Worm (Caenorhabditis elegans) whole organism, L4 larva: ENCODE measurements around the gene F52D2.12.

ENCODE experiments used
- F10B5.3 ChIP-seq: sonication (generic microtip); optimal IDR thresholded peaks from 2 replicates; lab custom pipeline; 2016; ENCODE audit warnings: mild to moderate bottlenecking, missing genetic modification characterization, missing compliant biosample characterization
- F37D6.2 ChIP-seq: sonication (generic microtip); optimal IDR thresholded peaks from 2 replicates; lab custom pipeline; 2016; ENCODE audit warnings: mild to moderate bottlenecking, missing genetic modification characterization, missing compliant biosample characterization
- R02D3.7 ChIP-seq: fragments of 150-350 bp; sonication (generic microtip); optimal IDR thresholded peaks from 3 replicates; lab custom pipeline; 2014; ENCODE audit warnings: missing biosample characterization, missing genetic modification characterization
- Y5F2A.4 ChIP-seq: fragments of 200-800 bp; sonication (Bioruptor generic); optimal IDR thresholded peaks from 2 replicates; lab custom pipeline; 2018; ENCODE audit warnings: mild to moderate bottlenecking, missing genetic modification characterization, missing compliant biosample characterization
- Y75B8A.6 ChIP-seq: fragments of 200-800 bp; sonication (Bioruptor generic); IDR thresholded peaks from 2 replicates; pipeline ENCODE4 v1.3.6; 2022; ENCODE audit warnings: missing genetic modification reagents, missing genetic modification characterization, missing compliant biosample characterization
- ZK546.5 ChIP-seq, 2 experiments: sonication (generic microtip); optimal IDR thresholded peaks; 2 replicates each; lab custom pipeline; 2017; ENCODE audit warnings: missing biosample characterization in 2 of 2, missing genetic modification characterization in 2 of 2
- aha-1 ChIP-seq: fragments of 150-350 bp; peaks from one replicate; lab custom pipeline; 2014; ENCODE audit warnings: missing biosample characterization, missing genetic modification characterization
- aly-2 ChIP-seq: sonication (generic microtip); optimal IDR thresholded peaks from 2 replicates; lab custom pipeline; 2018; ENCODE audit warnings: missing biosample characterization, missing genetic modification characterization
- ceh-32 ChIP-seq: sonication (generic microtip); optimal IDR thresholded peaks from 2 replicates; lab custom pipeline; 2016; ENCODE audit warnings: mild to moderate bottlenecking, missing genetic modification characterization, missing compliant biosample characterization; ENCODE audit not compliant: poor library complexity
- ceh-44 ChIP-seq: fragments of 200-800 bp; sonication (Bioruptor generic); IDR thresholded peaks from 2 replicates; pipeline ENCODE4 v1.3.6; 2022; ENCODE audit warnings: missing genetic modification reagents, missing genetic modification characterization, missing compliant biosample characterization
- ceh-82 ChIP-seq: sonication (generic microtip); optimal IDR thresholded peaks from 2 replicates; lab custom pipeline; 2017; ENCODE audit warnings: missing biosample characterization, missing genetic modification characterization
- ces-1 ChIP-seq: fragments of 150-350 bp; sonication (generic microtip); optimal IDR thresholded peaks from 4 replicates; lab custom pipeline; 2014; ENCODE audit warnings: missing biosample characterization, missing genetic modification reagents, missing genetic modification characterization
- daf-12 ChIP-seq: fragments of 150-350 bp; optimal IDR thresholded peaks from 2 replicates; lab custom pipeline; 2014; ENCODE audit warnings: missing biosample characterization, missing genetic modification reagents, missing genetic modification characterization
- daf-16 ChIP-seq, 3 experiments: sonication (generic microtip); optimal IDR thresholded peaks; 2 replicates each; lab custom pipeline; 2016 to 2017; ENCODE audit warnings: missing genetic modification characterization in 3 of 3, missing genetic modification reagents in 3 of 3, mild to moderate bottlenecking in 2 of 3, missing compliant biosample characterization in 2 of 3, missing biosample characterization in 1 of 3, moderate library complexity in 1 of 3
- dpl-1 ChIP-seq: fragments of 150-350 bp; optimal IDR thresholded peaks from 2 replicates; lab custom pipeline; 2014; ENCODE audit warnings: missing biosample characterization, missing genetic modification reagents, missing genetic modification characterization
- duxl-1 ChIP-seq: sonication (generic microtip); optimal IDR thresholded peaks from 2 replicates; lab custom pipeline; 2016; ENCODE audit warnings: mild to moderate bottlenecking, missing genetic modification characterization, moderate library complexity, missing compliant biosample characterization; ENCODE audit not compliant: poor library complexity
- fos-1 ChIP-seq: fragments of 150-350 bp; optimal IDR thresholded peaks from 2 replicates; lab custom pipeline; 2014; ENCODE audit warnings: missing biosample characterization, missing genetic modification characterization
- lin-1 ChIP-seq: fragments of 200-800 bp; sonication (Bioruptor generic); IDR thresholded peaks from 2 replicates; pipeline ENCODE4 v1.3.6; 2022; ENCODE audit warnings: missing genetic modification reagents, missing genetic modification characterization, missing compliant biosample characterization
- lin-13 ChIP-seq: fragments of 150-350 bp; optimal IDR thresholded peaks from 2 replicates; lab custom pipeline; 2014; ENCODE audit warnings: missing biosample characterization, missing genetic modification reagents, missing genetic modification characterization
- lin-15B ChIP-seq: fragments of 150-350 bp; sonication (generic microtip); optimal IDR thresholded peaks from 3 replicates; lab custom pipeline; 2014; ENCODE audit warnings: missing biosample characterization, missing genetic modification characterization
- lin-39 ChIP-seq: fragments of 150-350 bp; optimal IDR thresholded peaks from 2 replicates; lab custom pipeline; 2014; ENCODE audit warnings: missing biosample characterization, missing genetic modification reagents, missing genetic modification characterization
- madf-9 ChIP-seq: fragments of 200-800 bp; sonication (Bioruptor generic); conservative IDR thresholded peaks from 2 replicates; pipeline ENCODE4 v1.3.6; 2022; ENCODE audit warnings: missing genetic modification reagents, missing genetic modification characterization, missing compliant biosample characterization
- mes-2 ChIP-seq: sonication (generic microtip); optimal IDR thresholded peaks from 2 replicates; lab custom pipeline; 2016; ENCODE audit warnings: missing genotype, mild to moderate bottlenecking, missing genetic modification characterization, missing compliant biosample characterization; ENCODE audit not compliant: poor library complexity, severe bottlenecking
- nhr-10 ChIP-seq: fragments of 150-350 bp; optimal IDR thresholded peaks from 2 replicates; lab custom pipeline; 2014; ENCODE audit warnings: missing biosample characterization, missing genetic modification characterization
- nhr-11 ChIP-seq: fragments of 150-350 bp; optimal IDR thresholded peaks from 2 replicates; lab custom pipeline; 2014; ENCODE audit warnings: missing biosample characterization, missing genetic modification characterization
- nhr-111 ChIP-seq: fragments of 200-800 bp; sonication (Bioruptor generic); optimal IDR thresholded peaks from 2 replicates; lab custom pipeline; 2018; ENCODE audit warnings: mild to moderate bottlenecking, missing genetic modification characterization, missing compliant biosample characterization
- nhr-48 ChIP-seq: sonication (generic microtip); optimal IDR thresholded peaks from 2 replicates; lab custom pipeline; 2016; ENCODE audit warnings: mild to moderate bottlenecking, missing genetic modification characterization, missing compliant biosample characterization
- nhr-6 ChIP-seq: fragments of 150-350 bp; optimal IDR thresholded peaks from 2 replicates; lab custom pipeline; 2014; ENCODE audit warnings: missing biosample characterization, missing genetic modification characterization
- pha-4 ChIP-seq, 2 experiments: fragments of 150-350 bp in 1 of 2; fragments of 200-800 bp in 1 of 2; sonication (Bioruptor generic) in 1 of 2; IDR thresholded peaks in 1 of 2; optimal IDR thresholded peaks in 1 of 2; 2 replicates each; pipeline versions ENCODE4 v1.3.6 to Lab custom; 2014 to 2022; ENCODE audit warnings: missing genetic modification characterization in 2 of 2, missing genetic modification reagents in 2 of 2, missing biosample characterization in 1 of 2, missing compliant biosample characterization in 1 of 2
- php-3 ChIP-seq: fragments of 200-800 bp; sonication (Bioruptor generic); IDR thresholded peaks from 2 replicates; pipeline ENCODE4 v1.3.6; 2022; ENCODE audit warnings: missing genetic modification reagents, missing genetic modification characterization, missing compliant biosample characterization
- saeg-2 ChIP-seq: fragments of 200-800 bp; sonication (Bioruptor generic); IDR thresholded peaks from 2 replicates; pipeline ENCODE4 v1.3.6; 2022; ENCODE audit warnings: missing genetic modification reagents, missing genetic modification characterization, missing compliant biosample characterization
- set-16 ChIP-seq: fragments of 200-800 bp; sonication (Bioruptor generic); IDR thresholded peaks from 2 replicates; pipeline ENCODE4 v1.3.6; 2022; ENCODE audit warnings: missing genetic modification reagents, missing genetic modification characterization, missing compliant biosample characterization
- unc-62 ChIP-seq, 3 experiments: fragments of 150-350 bp in 1 of 3; sonication (generic microtip); optimal IDR thresholded peaks in 2 of 3; peaks in 1 of 3; 1 replicate in 1 of 3; 2 replicates in 2 of 3; lab custom pipeline; 2014 to 2017; ENCODE audit warnings: missing biosample characterization in 3 of 3, missing genetic modification characterization in 3 of 3, missing genetic modification reagents in 3 of 3, missing genotype in 1 of 3
- vab-7 ChIP-seq: fragments of 200-800 bp; sonication (Bioruptor generic); IDR thresholded peaks from 2 replicates; pipeline ENCODE4 v1.3.6; 2022; ENCODE audit warnings: missing genetic modification reagents, missing genetic modification characterization, missing compliant biosample characterization
- zag-1 ChIP-seq: fragments of 150-350 bp; optimal IDR thresholded peaks from 2 replicates; lab custom pipeline; 2014; ENCODE audit warnings: missing biosample characterization, missing genetic modification characterization
- zfp-2 ChIP-seq: sonication (generic microtip); optimal IDR thresholded peaks from 2 replicates; lab custom pipeline; 2016; ENCODE audit warnings: mild to moderate bottlenecking, missing genetic modification characterization, missing compliant biosample characterization
- zfp-3 ChIP-seq: fragments of 200-800 bp; sonication (Bioruptor generic); conservative IDR thresholded peaks from 2 replicates; pipeline ENCODE4 v1.3.6; 2022; ENCODE audit warnings: missing genetic modification reagents, missing genetic modification characterization, missing compliant biosample characterization
- zip-2 ChIP-seq: fragments of 150-350 bp; optimal IDR thresholded peaks from 2 replicates; lab custom pipeline; 2014; ENCODE audit warnings: missing biosample characterization, missing genetic modification characterization

The F52D2.12 gene

DNA sequence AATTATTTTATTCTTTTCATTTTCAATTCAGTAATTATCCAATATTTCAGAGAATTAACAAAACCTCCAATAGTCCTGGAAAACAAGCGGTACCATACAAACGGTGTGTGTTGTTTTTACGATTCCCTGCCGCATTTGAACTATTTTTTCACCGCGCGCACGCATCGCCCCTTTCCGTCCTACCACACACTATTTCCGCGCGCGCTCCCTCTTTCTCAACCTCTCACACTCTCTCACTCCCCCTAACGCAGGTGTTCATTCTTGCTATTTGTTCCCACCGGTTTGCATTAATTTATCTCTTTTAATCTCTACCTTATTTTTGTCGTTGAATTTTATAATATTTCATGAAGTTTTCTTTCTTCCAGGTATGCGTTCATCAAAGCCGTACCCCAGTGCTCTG, at the start of gene F52D2.12:
F52D2.12 (plus strand) TSS at position 307 of the 400 bp plus-strand sequence.
- TF ChIP-seq zip-2 (no peak), duxl-1 (peak; percentile 91)

DNA sequence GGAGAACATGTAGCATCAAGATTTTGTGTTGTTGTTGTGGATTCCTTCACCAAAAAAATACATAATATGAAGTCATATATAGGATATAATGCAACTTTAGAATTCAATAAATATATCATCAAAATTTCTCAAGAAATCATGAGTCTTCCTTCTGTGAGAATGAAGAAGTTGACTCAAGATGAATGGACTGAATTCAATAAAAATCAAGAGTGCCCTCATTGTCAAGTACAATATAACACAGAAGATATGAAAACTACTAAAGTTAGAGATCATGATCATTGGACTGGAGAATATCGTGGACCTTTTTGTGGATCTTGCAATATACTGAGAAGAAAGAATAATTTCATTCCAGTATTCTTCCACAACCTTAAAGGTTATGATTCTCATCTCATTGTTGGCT, 42.4 kb upstream of the F52D2.12 start:
- TF ChIP-seq Y5F2A.4: no peak
- peak; percentile 67 for TF ChIP-seq aha-1 (tag; lab: Kevin White, UChicago)
- TF ChIP-seq unc-62 (GFP tag; optimal IDR thresholded peaks at IDR 0.05 in 1 of 2; lab: Kevin White, UChicago): peak in 1 of 2 experiments; percentile 95
- TF ChIP-seq unc-62 (tag; optimal IDR thresholded peaks at IDR 0.05; lab: Kevin White, UChicago): no peak

DNA sequence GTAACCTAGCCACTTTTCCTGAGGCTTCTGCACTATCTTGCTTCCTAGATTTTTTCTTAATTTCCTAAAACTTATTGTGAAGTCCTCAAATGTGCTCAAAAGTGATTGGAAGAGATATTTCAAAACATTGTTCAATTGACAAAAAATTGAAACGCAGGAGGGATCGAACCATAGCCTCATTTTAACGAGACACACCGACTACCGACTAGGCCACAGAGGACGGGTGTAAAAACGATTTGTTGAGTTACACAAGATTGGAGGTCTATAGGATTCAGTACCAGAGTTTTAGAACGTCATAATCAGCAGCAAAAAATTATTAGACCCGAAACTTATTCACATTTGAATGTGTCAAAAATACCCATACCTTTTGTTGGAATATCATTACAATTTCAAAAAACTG, 38.6 kb upstream of the F52D2.12 start:
- TF ChIP-seq zag-1 (tag; lab: Kevin White, UChicago) (no peak), aly-2 (tag; lab: Kevin White, UChicago) (no peak), duxl-1 (peak; percentile 54), lin-13 (GFP tag; lab: Kevin White, UChicago) (peak; percentile 1)

DNA sequence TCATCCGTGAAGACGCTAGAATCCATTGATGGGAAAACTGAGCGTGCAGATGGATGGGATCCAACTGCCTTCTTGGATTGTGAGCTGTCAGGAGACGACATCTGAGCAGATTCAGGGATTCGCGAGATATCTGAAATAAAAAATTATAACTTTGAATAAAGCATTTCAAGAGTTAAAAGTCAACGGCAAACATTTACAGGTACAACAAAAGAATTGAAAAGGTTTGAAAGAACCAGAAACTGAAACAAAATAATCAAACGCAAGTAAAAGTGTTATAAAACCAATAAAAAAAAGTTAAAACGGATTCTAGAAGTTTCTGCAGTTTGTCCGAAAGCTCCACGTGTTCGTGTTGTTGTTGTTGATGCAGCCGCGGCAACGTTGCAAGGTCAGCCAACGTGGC, 37.9 kb upstream of the F52D2.12 start, which contains the start of gene Y59E1A.4:
Y59E1A.4 (minus strand) TSS at position 101 of the 400 bp plus-strand sequence.
- no peak for TF ChIP-seq pha-4 (GFP tag; IDR thresholded peaks at IDR 0.05; lab: Robert Waterston, UW)
- TF ChIP-seq pha-4 (tag; optimal IDR thresholded peaks at IDR 0.05; lab: Kevin White, UChicago): no peak
- TF ChIP-seq ces-1 (GFP tag; lab: Kevin White, UChicago): no peak
- no peak for TF ChIP-seq daf-12
- no peak for TF ChIP-seq dpl-1 (GFP tag; lab: Kevin White, UChicago)
- no peak for TF ChIP-seq nhr-6 (tag; lab: Kevin White, UChicago)
- no peak for TF ChIP-seq saeg-2 (GFP tag; lab: Robert Waterston, UW)
- TF ChIP-seq lin-39 (tag; lab: Kevin White, UChicago): no peak
- no peak for TF ChIP-seq zfp-2 (tag; lab: Kevin White, UChicago)
- no peak for TF ChIP-seq nhr-10 (tag; lab: Kevin White, UChicago)
- no peak for TF ChIP-seq nhr-111
- no peak for TF ChIP-seq lin-1 (GFP tag; lab: Robert Waterston, UW)
- TF ChIP-seq zfp-3: no peak
- TF ChIP-seq php-3 (GFP tag; lab: Robert Waterston, UW): no peak
- TF ChIP-seq ZK546.5 (tag; optimal IDR thresholded peaks at IDR 0.05; lab: Kevin White, UChicago): no peak
- TF ChIP-seq nhr-48 (tag; lab: Kevin White, UChicago): no peak
- TF ChIP-seq vab-7 (GFP tag; lab: Robert Waterston, UW): no peak
- TF ChIP-seq ceh-82 (tag; lab: Kevin White, UChicago): no peak
- TF ChIP-seq F10B5.3 (tag; lab: Kevin White, UChicago): no peak
- TF ChIP-seq F37D6.2: no peak

DNA sequence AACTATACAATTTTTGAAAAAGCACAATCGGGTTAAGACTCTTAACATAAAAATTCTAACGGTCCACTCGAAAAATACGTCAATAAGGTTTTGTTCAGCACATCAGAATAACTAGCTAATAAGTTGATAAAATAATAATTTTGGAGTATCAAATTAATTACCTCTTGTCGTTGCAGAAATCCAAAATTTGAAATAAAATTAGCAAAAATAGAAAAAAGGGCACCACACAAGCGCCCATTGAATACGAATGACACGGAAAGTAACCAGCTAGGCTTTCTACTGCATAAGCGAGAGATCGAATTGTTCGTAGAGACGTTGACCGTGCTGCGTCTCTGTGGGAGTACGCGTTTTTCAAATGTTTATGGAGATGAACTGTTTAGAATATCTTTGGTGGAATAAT, 18.8 kb upstream of the F52D2.12 start:
- TF ChIP-seq nhr-11 (tag; lab: Kevin White, UChicago) (no peak), ceh-44 (GFP tag; lab: Robert Waterston, UW) (no peak), unc-62 (GFP tag; optimal IDR thresholded peaks at IDR 0.05 in 1 of 2; lab: Kevin White, UChicago) (peak in 1 of 2 experiments; percentile 90), unc-62 (tag; optimal IDR thresholded peaks at IDR 0.05; lab: Kevin White, UChicago) (no peak), R02D3.7 (tag; lab: Kevin White, UChicago) (no peak)

DNA sequence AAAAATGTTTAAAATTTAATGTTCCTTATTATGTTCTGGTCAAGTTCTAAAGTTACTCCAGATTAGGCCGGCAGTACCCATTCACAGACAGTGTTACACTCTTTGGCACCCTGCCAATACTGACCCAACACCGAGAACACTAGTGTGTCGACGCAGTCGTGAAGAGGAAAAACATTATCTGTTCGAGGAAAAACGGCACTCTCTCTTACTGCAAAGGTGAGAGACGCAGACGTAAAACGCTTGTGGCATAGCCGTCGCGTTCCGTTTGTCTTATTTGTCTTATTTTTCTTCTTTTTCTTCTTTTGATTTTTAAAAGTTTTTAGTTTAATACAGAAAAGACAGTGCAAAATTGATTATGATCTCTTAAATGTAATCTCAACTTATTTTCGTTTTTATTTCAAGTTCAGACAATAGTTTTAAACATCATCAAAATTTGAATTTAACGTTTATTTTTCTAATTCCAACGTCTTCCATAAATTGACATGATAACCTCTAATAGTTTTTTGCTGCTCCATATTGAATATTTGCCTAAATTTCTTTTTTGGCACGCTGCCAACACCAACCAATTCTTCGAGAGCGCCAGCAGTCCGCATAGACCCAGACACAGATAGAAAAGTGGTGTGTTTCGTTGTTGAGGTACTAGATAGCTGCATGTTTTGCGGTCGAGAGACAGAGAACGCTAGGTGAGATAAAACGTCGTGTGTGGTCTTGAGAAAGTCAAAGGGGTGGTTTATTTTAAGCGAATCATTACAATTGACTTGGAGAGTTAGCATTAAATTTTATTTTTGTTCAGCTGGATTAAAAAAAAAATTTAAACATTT, 16.7 kb upstream of the F52D2.12 start:
- TF ChIP-seq unc-62 (GFP tag; optimal IDR thresholded peaks at IDR 0.05 in 1 of 2; lab: Kevin White, UChicago): peak in 1 of 2 experiments; percentile 97
- TF ChIP-seq unc-62 (tag; optimal IDR thresholded peaks at IDR 0.05; lab: Kevin White, UChicago): no peak
- no peak for TF ChIP-seq F37D6.2
- TF ChIP-seq daf-16 (GFP tag; optimal IDR thresholded peaks at IDR 0.05; lab: Kevin White, UChicago): no peak
- TF ChIP-seq daf-16 (tag; optimal IDR thresholded peaks at IDR 0.05; lab: Kevin White, UChicago): peak; percentile 50
- TF ChIP-seq lin-15B (tag; lab: Kevin White, UChicago): no peak
- peak; percentile 49 for TF ChIP-seq mes-2
- no peak for TF ChIP-seq fos-1
- TF ChIP-seq nhr-6 (tag; lab: Kevin White, UChicago): no peak
- no peak for TF ChIP-seq ceh-32 (tag; lab: Kevin White, UChicago)
- TF ChIP-seq Y75B8A.6 (GFP tag; lab: Robert Waterston, UW): no peak
- no peak for TF ChIP-seq madf-9
- peak; percentile 29 for TF ChIP-seq nhr-11 (tag; lab: Kevin White, UChicago)
- no peak for TF ChIP-seq set-16 (GFP tag; lab: Robert Waterston, UW)
- TF ChIP-seq ceh-82 (tag; lab: Kevin White, UChicago): no peak
- TF ChIP-seq daf-12: no peak
- no peak for TF ChIP-seq ZK546.5 (tag; optimal IDR thresholded peaks at IDR 0.05; lab: Kevin White, UChicago)
